Fruit fly (Drosophila melanogaster) whole organism, embryonic: Measurements from ENCODE around the gene CG3347.

Source experiments
- CG10267 ChIP-seq: fragments of 200-800 bp; sonication (Bioruptor generic); optimal IDR thresholded peaks from 2 replicates; lab custom pipeline; 2018; ENCODE audit warnings: missing biosample characterization, mild to moderate bottlenecking, missing genetic modification characterization, moderate library complexity
- al ChIP-seq: fragments of 200-800 bp; sonication (Bioruptor generic); IDR thresholded peaks from 2 replicates; pipeline ENCODE4 v1.3.6; 2022; ENCODE audit warnings: missing biosample characterization, missing genetic modification characterization
- kni ChIP-seq: fragments of 200-800 bp; sonication (Bioruptor generic); optimal IDR thresholded peaks from 3 replicates; lab custom pipeline; 2017; ENCODE audit warnings: mild to moderate bottlenecking, missing biosample characterization, missing genetic modification reagents, missing genetic modification characterization
- org-1 ChIP-seq: fragments of 200-800 bp; sonication (Bioruptor generic); optimal IDR thresholded peaks from 2 replicates; lab custom pipeline; 2017; ENCODE audit warnings: missing biosample characterization, missing genetic modification characterization
- so ChIP-seq: fragments of 200-800 bp; sonication (Bioruptor generic); IDR thresholded peaks from 3 replicates; pipeline ENCODE4 v1.3.6; 2022; ENCODE audit warnings: missing biosample characterization, missing genetic modification characterization

- TF ChIP-seq so (GFP tag; lab: Robert Waterston, UW) (no peak), al (GFP tag; lab: Robert Waterston, UW) (no peak), org-1 (no peak), kni (GFP tag; lab: Kevin White, UChicago) (no peak), CG10267 (tag; lab: Kevin White, UChicago) (no peak)
Measured at dm6 chr2L:3319731-3320295, 50.6 kb downstream of the CG3347 start, which contains the start of the genes Fign and CG8837.
